Fruit fly (Drosophila melanogaster): ENCODE results near the gene C3G.

C3G gene

dm6 chrX:6820703-6821102, 17.3 kb upstream of the C3G start, which contains the start of the genes Nf-YC and xit (continued):
- peak; percentile 67 for TF ChIP-seq Rfx (GFP tag; IDR thresholded peaks at IDR 0.05)
- TF ChIP-seq CG11456 (GFP tag; IDR thresholded peaks at IDR 0.05) = no peak
- no peak for TF ChIP-seq CG6813 (GFP tag; optimal IDR thresholded peaks at IDR 0.05)
- TF ChIP-seq CG10147 (GFP tag; optimal IDR thresholded peaks at IDR 0.05) = no peak
- peak; percentile 54; the same call in 1 of the 2 replicates for TF ChIP-seq tna (GFP tag; IDR thresholded peaks at IDR 0.05; ENCODE audit: partially characterized antibody)
- no peak for TF ChIP-seq bigmax (GFP tag; optimal IDR thresholded peaks at IDR 0.05)
- TF ChIP-seq corto (GFP tag; optimal IDR thresholded peaks at IDR 0.05) = no peak
- no peak for TF ChIP-seq cwo (GFP tag; optimal IDR thresholded peaks at IDR 0.05)
- TF ChIP-seq CG18619 (GFP tag; optimal IDR thresholded peaks at IDR 0.05) = no peak
- TF ChIP-seq zfh2 (GFP tag; optimal IDR thresholded peaks at IDR 0.05) = peak; percentile 24
- no peak for TF ChIP-seq luna (GFP tag; optimal IDR thresholded peaks at IDR 0.05)
- TF ChIP-seq H15 (GFP tag; IDR thresholded peaks at IDR 0.05) = no peak
- TF ChIP-seq nerfin-2 (GFP tag; IDR thresholded peaks at IDR 0.05; ENCODE audit: partially characterized antibody) = peak; percentile 39; the same call in 1 of the 2 replicates
- no peak for TF ChIP-seq CG3407 (GFP tag; optimal IDR thresholded peaks at IDR 0.05)
- no peak for TF ChIP-seq CG4820 (GFP tag; optimal IDR thresholded peaks at IDR 0.05)
- no peak for TF ChIP-seq CG8478 (optimal IDR thresholded peaks at IDR 0.05)
- no peak for TF ChIP-seq Xrp1 (GFP tag; IDR thresholded peaks at IDR 0.05)
- no peak for TF ChIP-seq CG3065 (GFP tag; optimal IDR thresholded peaks at IDR 0.05)
- TF ChIP-seq CG3847 (GFP tag; IDR thresholded peaks at IDR 0.05) = peak; percentile 45
- no peak for TF ChIP-seq onecut (GFP tag; IDR thresholded peaks at IDR 0.05)
- TF ChIP-seq CG4282 (GFP tag; optimal IDR thresholded peaks at IDR 0.05) = no peak
- no peak for TF ChIP-seq rib (GFP tag; IDR thresholded peaks at IDR 0.05)
- TF ChIP-seq NC2α (GFP tag; optimal IDR thresholded peaks at IDR 0.05) = no peak
- TF ChIP-seq Mad (GFP tag; optimal IDR thresholded peaks at IDR 0.05) = no peak
- TF ChIP-seq gcm2 (GFP tag; optimal IDR thresholded peaks at IDR 0.05) = no peak
- TF ChIP-seq CG17802 (tag; optimal IDR thresholded peaks at IDR 0.05) = peak; percentile 92
- no peak for TF ChIP-seq CG11247 (GFP tag; IDR thresholded peaks at IDR 0.05)
- no peak for TF ChIP-seq bab2 (GFP tag; optimal IDR thresholded peaks at IDR 0.05)
- TF ChIP-seq CG10274 (GFP tag; optimal IDR thresholded peaks at IDR 0.05) = no peak
- TF ChIP-seq CG6683 (GFP tag; optimal IDR thresholded peaks at IDR 0.05) = no peak
- no peak for TF ChIP-seq HLH3B (GFP tag; IDR thresholded peaks at IDR 0.05)
- no peak for TF ChIP-seq prd (optimal IDR thresholded peaks at IDR 0.05)
- TF ChIP-seq prd (GFP tag; IDR thresholded peaks at IDR 0.05) = 0 out of 3 replicates have a peak, but pooled peaks have one; percentile 17
- TF ChIP-seq CG1647 (GFP tag; optimal IDR thresholded peaks at IDR 0.05) = no peak
- TF ChIP-seq her (GFP tag; optimal IDR thresholded peaks at IDR 0.05) = no peak
- TF ChIP-seq abd-A (tag; optimal IDR thresholded peaks at IDR 0.05) = no peak
- TF ChIP-seq CG32772 (GFP tag; IDR thresholded peaks at IDR 0.05) = no peak
- no peak for TF ChIP-seq CG11695 (GFP tag; IDR thresholded peaks at IDR 0.05)
- TF ChIP-seq Bteb2 (GFP tag; optimal IDR thresholded peaks at IDR 0.05) = no peak
- TF ChIP-seq CG7987 (GFP tag; optimal IDR thresholded peaks at IDR 0.05) = no peak
- TF ChIP-seq wor (GFP tag; IDR thresholded peaks at IDR 0.05) = no peak
- no peak for TF ChIP-seq CG16863 (GFP tag; optimal IDR thresholded peaks at IDR 0.05)
- no peak for TF ChIP-seq ewg (GFP tag; optimal IDR thresholded peaks at IDR 0.05)
- no peak for TF ChIP-seq kah (GFP tag; optimal IDR thresholded peaks at IDR 0.05)
- peak; percentile 42 for TF ChIP-seq dm (GFP tag; optimal IDR thresholded peaks at IDR 0.05)
- TF ChIP-seq CG4730 (GFP tag; IDR thresholded peaks at IDR 0.05) = no peak
- no peak for TF ChIP-seq NFAT (GFP tag; IDR thresholded peaks at IDR 0.05)
- TF ChIP-seq CG18262 (tag; optimal IDR thresholded peaks at IDR 0.05) = no peak
- TF ChIP-seq tx (GFP tag; optimal IDR thresholded peaks at IDR 0.05) = peak; percentile 4
- peak; percentile 59 for TF ChIP-seq Scr (GFP tag; IDR thresholded peaks at IDR 0.05; ENCODE audit: partially characterized antibody)
- no peak for TF ChIP-seq tup (GFP tag; optimal IDR thresholded peaks at IDR 0.05)
- TF ChIP-seq Doc2 (GFP tag; IDR thresholded peaks at IDR 0.05) = no peak
- TF ChIP-seq CG13775 (GFP tag; optimal IDR thresholded peaks at IDR 0.05) = no peak

Data from whole organism, embryonic.